Worm (Caenorhabditis elegans) whole organism, L3 larva: Measurements from ENCODE around the gene slc-25A21.

ENCODE experiments used
- R02D3.7 ChIP-seq: fragments of 150-350 bp; optimal IDR thresholded peaks from 2 replicates; lab custom pipeline; 2014; ENCODE audit warnings: missing biosample characterization, missing genetic modification characterization
- ZK546.5 ChIP-seq: sonication (generic microtip); optimal IDR thresholded peaks from 2 replicates; lab custom pipeline; 2017; ENCODE audit warnings: missing biosample characterization, missing genetic modification characterization
- aly-2 ChIP-seq: fragments of 150-350 bp; optimal IDR thresholded peaks from 2 replicates; lab custom pipeline; 2014; ENCODE audit warnings: missing biosample characterization, missing genetic modification characterization
- ama-1 ChIP-seq: fragments of 150-350 bp; optimal IDR thresholded peaks from 2 replicates; lab custom pipeline; 2018
- ceh-28 ChIP-seq: fragments of 150-350 bp; optimal IDR thresholded peaks from 2 replicates; lab custom pipeline; 2014; ENCODE audit warnings: missing biosample characterization, missing genetic modification reagents, missing genetic modification characterization
- ceh-82 ChIP-seq: fragments of 150-350 bp; optimal IDR thresholded peaks from 2 replicates; lab custom pipeline; 2014; ENCODE audit warnings: missing biosample characterization, missing genetic modification characterization
- ceh-9 ChIP-seq: sonication (generic microtip); optimal IDR thresholded peaks from 2 replicates; lab custom pipeline; 2018; ENCODE audit warnings: missing biosample characterization, missing genetic modification characterization
- daf-12 ChIP-seq: fragments of 150-350 bp; optimal IDR thresholded peaks from 2 replicates; lab custom pipeline; 2014; ENCODE audit warnings: missing biosample characterization, missing genetic modification reagents, missing genetic modification characterization
- egl-27 ChIP-seq: sonication (generic microtip); optimal IDR thresholded peaks from 4 replicates; lab custom pipeline; 2017; ENCODE audit warnings: missing biosample characterization, missing genetic modification reagents, missing genetic modification characterization
- egl-5 ChIP-seq: fragments of 150-350 bp; optimal IDR thresholded peaks from 2 replicates; lab custom pipeline; 2017; ENCODE audit warnings: missing biosample characterization, missing genetic modification reagents, missing genetic modification characterization, inconsistent platforms
- elt-2 ChIP-seq: sonication (generic microtip); optimal IDR thresholded peaks from 2 replicates; lab custom pipeline; 2016; ENCODE audit warnings: missing genetic modification reagents, mild to moderate bottlenecking, missing genetic modification characterization, missing compliant biosample characterization
- eor-1 ChIP-seq, 2 experiments: fragments of 150-350 bp; optimal IDR thresholded peaks; 2 replicates each; lab custom pipeline; 2014 to 2018; ENCODE audit warnings: missing biosample characterization in 2 of 2, missing genetic modification characterization in 2 of 2
- fkh-10 ChIP-seq: sonication (generic microtip); optimal IDR thresholded peaks from 2 replicates; lab custom pipeline; 2017; ENCODE audit warnings: missing biosample characterization, missing genetic modification reagents, missing genetic modification characterization
- fos-1 ChIP-seq: fragments of 150-350 bp; optimal IDR thresholded peaks from 2 replicates; lab custom pipeline; 2014; ENCODE audit warnings: missing biosample characterization, missing genetic modification characterization
- hmg-11 ChIP-seq: sonication (generic microtip); optimal IDR thresholded peaks from 2 replicates; lab custom pipeline; 2016; ENCODE audit warnings: missing genetic modification characterization, missing compliant biosample characterization
- jun-1 ChIP-seq: fragments of 150-350 bp; optimal IDR thresholded peaks from 2 replicates; lab custom pipeline; 2014; ENCODE audit warnings: missing biosample characterization, missing genetic modification reagents, missing genetic modification characterization
- lin-39 ChIP-seq: fragments of 150-350 bp; optimal IDR thresholded peaks from 2 replicates; lab custom pipeline; 2018; ENCODE audit warnings: missing biosample characterization, missing genetic modification reagents, missing genetic modification characterization
- lsy-12 ChIP-seq: sonication (generic microtip); optimal IDR thresholded peaks from 2 replicates; lab custom pipeline; 2016; ENCODE audit warnings: mild to moderate bottlenecking, missing genetic modification characterization, missing compliant biosample characterization
- mml-1 ChIP-seq: fragments of 150-350 bp; sonication (generic microtip); optimal IDR thresholded peaks from 3 replicates; lab custom pipeline; 2014; ENCODE audit warnings: missing biosample characterization, missing genetic modification characterization
- nfya-1 ChIP-seq: sonication (generic microtip); optimal IDR thresholded peaks from 2 replicates; lab custom pipeline; 2017; ENCODE audit warnings: missing genetic modification characterization, mild to moderate bottlenecking, missing compliant biosample characterization, antibody characterized with exemption, moderate library complexity; ENCODE audit not compliant: insufficient read depth
- nhr-11 ChIP-seq: fragments of 150-350 bp; optimal IDR thresholded peaks from 2 replicates; lab custom pipeline; 2014; ENCODE audit warnings: missing biosample characterization, missing genetic modification characterization
- nhr-23 ChIP-seq: fragments of 150-350 bp; optimal IDR thresholded peaks from 2 replicates; lab custom pipeline; 2014; ENCODE audit warnings: missing biosample characterization, missing genetic modification reagents, missing genetic modification characterization
- nhr-237 ChIP-seq: fragments of 150-350 bp; optimal IDR thresholded peaks from 2 replicates; lab custom pipeline; 2014; ENCODE audit warnings: missing biosample characterization, missing genetic modification characterization
- nhr-25 ChIP-seq: sonication (generic microtip); optimal IDR thresholded peaks from 2 replicates; lab custom pipeline; 2017; ENCODE audit warnings: missing biosample characterization, missing genetic modification characterization
- nhr-28 ChIP-seq: fragments of 150-350 bp; optimal IDR thresholded peaks from 2 replicates; lab custom pipeline; 2014; ENCODE audit warnings: missing biosample characterization, missing genetic modification characterization
- nhr-43 ChIP-seq: sonication (generic microtip); optimal IDR thresholded peaks from 2 replicates; lab custom pipeline; 2016; ENCODE audit warnings: mild to moderate bottlenecking, missing genetic modification characterization, missing compliant biosample characterization; ENCODE audit not compliant: poor library complexity, severe bottlenecking
- nhr-76 ChIP-seq: fragments of 150-350 bp; sonication (generic microtip); optimal IDR thresholded peaks from 5 replicates; lab custom pipeline; 2014; ENCODE audit warnings: missing biosample characterization, missing genetic modification characterization
- nhr-77 ChIP-seq: fragments of 150-350 bp; optimal IDR thresholded peaks from 2 replicates; lab custom pipeline; 2014; ENCODE audit warnings: missing biosample characterization, missing genetic modification characterization
- pha-4 ChIP-seq: fragments of 150-350 bp; optimal IDR thresholded peaks from 2 replicates; lab custom pipeline; 2014; ENCODE audit warnings: missing biosample characterization, missing genetic modification reagents, missing genetic modification characterization
- pqm-1 ChIP-seq: fragments of 150-350 bp; optimal IDR thresholded peaks from 2 replicates; lab custom pipeline; 2017; ENCODE audit warnings: missing biosample characterization, missing genetic modification characterization, inconsistent platforms
- sea-2 ChIP-seq: fragments of 150-350 bp; sonication (generic microtip); optimal IDR thresholded peaks from 4 replicates; lab custom pipeline; 2014; ENCODE audit warnings: missing biosample characterization, missing genetic modification reagents, missing genetic modification characterization
- skn-1 ChIP-seq: fragments of 150-350 bp; optimal IDR thresholded peaks from 2 replicates; lab custom pipeline; 2014; ENCODE audit warnings: missing biosample characterization, missing genetic modification characterization
- snpc-4 ChIP-seq: fragments of 150-350 bp; optimal IDR thresholded peaks from 2 replicates; lab custom pipeline; 2014; ENCODE audit warnings: missing biosample characterization, missing genetic modification characterization
- tbx-2 ChIP-seq: sonication (generic microtip); optimal IDR thresholded peaks from 2 replicates; lab custom pipeline; 2016; ENCODE audit warnings: mild to moderate bottlenecking, missing genetic modification characterization, missing compliant biosample characterization
- unc-39 ChIP-seq: sonication (generic microtip); optimal IDR thresholded peaks from 4 replicates; lab custom pipeline; 2017; ENCODE audit warnings: missing biosample characterization, missing genetic modification characterization
- zag-1 ChIP-seq: fragments of 150-350 bp; optimal IDR thresholded peaks from 2 replicates; lab custom pipeline; 2014; ENCODE audit warnings: missing biosample characterization, missing genetic modification characterization
- ztf-4 ChIP-seq: fragments of 150-350 bp; optimal IDR thresholded peaks from 2 replicates; lab custom pipeline; 2014; ENCODE audit warnings: missing biosample characterization, missing genetic modification characterization

The slc-25A21 gene

ce11 chrX:16204310-16204709 lies 14.7 kb downstream of the slc-25A21 start:
- no peak for TF ChIP-seq mml-1 (tag; lab: Kevin White, UChicago)
- TF ChIP-seq ama-1 (lab: Kevin White, UChicago), result no peak
- TF ChIP-seq, all 47 proteins: peak for 0

ce11 chrX:16205880-16206279 lies 16.2 kb downstream of the slc-25A21 start:
- TF ChIP-seq lsy-12 (tag; lab: Kevin White, UChicago), result peak; percentile 15
- TF ChIP-seq nhr-23 (tag; lab: Kevin White, UChicago), result peak; percentile 56
- peak; percentile 48 for TF ChIP-seq R02D3.7 (tag; lab: Kevin White, UChicago)
- TF ChIP-seq ceh-9 (tag; lab: Kevin White, UChicago), result no peak
- peak; percentile 60 for TF ChIP-seq snpc-4
- TF ChIP-seq ceh-28, result peak; percentile 95
- no peak for TF ChIP-seq ztf-4 (tag; lab: Kevin White, UChicago)
- peak; percentile 81 for TF ChIP-seq jun-1 (tag; lab: Kevin White, UChicago)
- peak; percentile 84 for TF ChIP-seq tbx-2 (tag; lab: Kevin White, UChicago)
- TF ChIP-seq ZK546.5 (tag; lab: Kevin White, UChicago), result no peak
- peak; percentile 12 for TF ChIP-seq pqm-1 (tag; lab: Kevin White, UChicago)
- peak; percentile 50 for TF ChIP-seq nhr-11 (tag; lab: Kevin White, UChicago)
- no peak for TF ChIP-seq nhr-76 (tag; lab: Kevin White, UChicago)
- peak; percentile 50 for TF ChIP-seq elt-2 (tag; lab: Kevin White, UChicago)
- no peak for TF ChIP-seq egl-27 (tag; lab: Kevin White, UChicago)
- peak; percentile 39 for TF ChIP-seq nhr-77
- peak; percentile 44 for TF ChIP-seq nhr-43 (tag; lab: Kevin White, UChicago)
- peak; percentile 72 for TF ChIP-seq skn-1 (tag; lab: Kevin White, UChicago)
- TF ChIP-seq aly-2 (tag; lab: Kevin White, UChicago), result no peak
- peak; percentile 54 for TF ChIP-seq lin-39 (tag; lab: Kevin White, UChicago)
- no peak for TF ChIP-seq nhr-28 (tag; lab: Kevin White, UChicago)
- TF ChIP-seq daf-12 (tag; lab: Kevin White, UChicago), result no peak
- TF ChIP-seq nfya-1 (tag; lab: Kevin White, UChicago), result peak; percentile 54
- peak; percentile 77 for TF ChIP-seq hmg-11 (tag; lab: Kevin White, UChicago)
- TF ChIP-seq unc-39 (tag; lab: Kevin White, UChicago), result no peak
- TF ChIP-seq zag-1 (tag; lab: Kevin White, UChicago), result no peak
- peak; percentile 61 for TF ChIP-seq fkh-10
- peak; percentile 43 for TF ChIP-seq nhr-25 (tag; lab: Kevin White, UChicago)
- peak; percentile 74 for TF ChIP-seq pha-4 (tag; lab: Kevin White, UChicago)
- TF ChIP-seq fos-1 (tag; lab: Kevin White, UChicago), result no peak
- no peak for TF ChIP-seq sea-2 (GFP tag; lab: Kevin White, UChicago)
- peak; percentile 49 for TF ChIP-seq ceh-82
- peak; percentile 20 for TF ChIP-seq egl-5 (tag; lab: Kevin White, UChicago)
- no peak for TF ChIP-seq mml-1 (tag; lab: Kevin White, UChicago)
- no peak for TF ChIP-seq nhr-237

- no peak for TF ChIP-seq skn-1 (tag; lab: Kevin White, UChicago)
- no peak for TF ChIP-seq lsy-12 (tag; lab: Kevin White, UChicago)
- no peak for TF ChIP-seq sea-2 (GFP tag; lab: Kevin White, UChicago)
- TF ChIP-seq ceh-82, result no peak
- no peak for TF ChIP-seq aly-2 (tag; lab: Kevin White, UChicago)
- TF ChIP-seq eor-1 (tag; optimal IDR thresholded peaks at IDR 0.05; lab: Kevin White, UChicago), result no peak
- no peak for TF ChIP-seq elt-2 (tag; lab: Kevin White, UChicago)
- TF ChIP-seq unc-39 (tag; lab: Kevin White, UChicago), result no peak
- no peak for TF ChIP-seq nhr-77
- TF ChIP-seq ama-1 (lab: Kevin White, UChicago), result no peak
- no peak for TF ChIP-seq snpc-4
- no peak for TF ChIP-seq pha-4 (tag; lab: Kevin White, UChicago)
- no peak for TF ChIP-seq nhr-23 (tag; lab: Kevin White, UChicago)
- no peak for TF ChIP-seq nhr-28 (tag; lab: Kevin White, UChicago)
- TF ChIP-seq ceh-28, result no peak
- TF ChIP-seq egl-27 (tag; lab: Kevin White, UChicago), result no peak
- no peak for TF ChIP-seq nhr-11 (tag; lab: Kevin White, UChicago)
Observed at ce11 chrX:16208123-16208522, 18.5 kb downstream of the slc-25A21 start.
